Worm (Caenorhabditis elegans) whole organism, L2 larva: ENCODE data around the gene crb-3.

ENCODE experiments used
- C34F6.9 ChIP-seq: fragments of 150-350 bp; optimal IDR thresholded peaks from 2 replicates; lab custom pipeline; 2014; ENCODE audit warnings: missing biosample characterization, missing genetic modification characterization
- F13H6.1 ChIP-seq: sonication (generic microtip); optimal IDR thresholded peaks from 2 replicates; lab custom pipeline; 2016; ENCODE audit warnings: missing genetic modification characterization, missing compliant biosample characterization
- R02D3.7 ChIP-seq: fragments of 150-350 bp; optimal IDR thresholded peaks from 2 replicates; lab custom pipeline; 2014; ENCODE audit warnings: missing biosample characterization, missing genetic modification characterization
- Y55F3AM.14 ChIP-seq: fragments of 200-800 bp; sonication (Bioruptor generic); optimal IDR thresholded peaks from 2 replicates; lab custom pipeline; 2018; ENCODE audit warnings: mild to moderate bottlenecking, missing genetic modification characterization, missing compliant biosample characterization
- ZK546.5 ChIP-seq: sonication (generic microtip); optimal IDR thresholded peaks from 2 replicates; lab custom pipeline; 2017; ENCODE audit warnings: missing biosample characterization, missing genetic modification characterization
- alr-1 ChIP-seq: fragments of 150-350 bp; optimal IDR thresholded peaks from 2 replicates; lab custom pipeline; 2014; ENCODE audit warnings: missing biosample characterization, missing genetic modification characterization
- aly-2 ChIP-seq: fragments of 150-350 bp; optimal IDR thresholded peaks from 2 replicates; lab custom pipeline; 2014; ENCODE audit warnings: missing biosample characterization, missing genetic modification characterization
- ama-1 ChIP-seq: fragments of 150-350 bp; optimal IDR thresholded peaks from 2 replicates; lab custom pipeline; 2018; ENCODE audit warnings: inconsistent platforms
- blmp-1 ChIP-seq: sonication (generic microtip); optimal IDR thresholded peaks from 2 replicates; lab custom pipeline; 2017; ENCODE audit warnings: missing genetic modification characterization, mild to moderate bottlenecking, missing compliant biosample characterization, antibody characterized with exemption, moderate library complexity; ENCODE audit not compliant: insufficient read depth
- ceh-16 ChIP-seq: fragments of 150-350 bp; optimal IDR thresholded peaks from 2 replicates; lab custom pipeline; 2014; ENCODE audit warnings: missing biosample characterization, missing genetic modification characterization
- ceh-82 ChIP-seq: fragments of 150-350 bp; optimal IDR thresholded peaks from 2 replicates; lab custom pipeline; 2014; ENCODE audit warnings: missing biosample characterization, missing genetic modification characterization
- crh-2 ChIP-seq: sonication (generic microtip); optimal IDR thresholded peaks from 2 replicates; lab custom pipeline; 2017; ENCODE audit warnings: missing biosample characterization, missing genetic modification characterization
- dmd-4 ChIP-seq: sonication (generic microtip); optimal IDR thresholded peaks from 2 replicates; lab custom pipeline; 2017; ENCODE audit warnings: missing biosample characterization, missing genetic modification characterization
- egl-27 ChIP-seq: sonication (generic microtip); optimal IDR thresholded peaks from 3 replicates; lab custom pipeline; 2017; ENCODE audit warnings: missing biosample characterization, missing genetic modification reagents, missing genetic modification characterization
- elt-1 ChIP-seq: fragments of 150-350 bp; optimal IDR thresholded peaks from 2 replicates; lab custom pipeline; 2014; ENCODE audit warnings: missing biosample characterization, missing genetic modification characterization
- elt-3 ChIP-seq: sonication (generic microtip); optimal IDR thresholded peaks from 2 replicates; lab custom pipeline; 2017; ENCODE audit warnings: missing biosample characterization, missing genetic modification characterization
- fos-1 ChIP-seq: fragments of 150-350 bp; optimal IDR thresholded peaks from 2 replicates; lab custom pipeline; 2014; ENCODE audit warnings: missing biosample characterization, missing genetic modification characterization
- gmeb-1 ChIP-seq: fragments of 150-350 bp; optimal IDR thresholded peaks from 2 replicates; lab custom pipeline; 2014; ENCODE audit warnings: missing biosample characterization, missing genetic modification characterization
- lin-11 ChIP-seq: fragments of 150-350 bp; sonication (generic microtip); optimal IDR thresholded peaks from 2 replicates; lab custom pipeline; 2014; ENCODE audit warnings: missing biosample characterization, missing genetic modification characterization, inconsistent platforms, mixed read lengths
- lin-13 ChIP-seq: fragments of 150-350 bp; optimal IDR thresholded peaks from 2 replicates; lab custom pipeline; 2014; ENCODE audit warnings: missing biosample characterization, missing genetic modification reagents, missing genetic modification characterization
- lin-39 ChIP-seq: fragments of 150-350 bp; optimal IDR thresholded peaks from 2 replicates; lab custom pipeline; 2014; ENCODE audit warnings: missing biosample characterization, missing genetic modification reagents, missing genetic modification characterization
- lsy-2 ChIP-seq, 2 experiments: fragments of 150-350 bp in 1 of 2; sonication (generic microtip) in 1 of 2; optimal IDR thresholded peaks; 2 replicates each; lab custom pipeline; 2014 to 2017; ENCODE audit warnings: missing biosample characterization in 2 of 2, missing genetic modification characterization in 2 of 2
- mab-5 ChIP-seq: fragments of 150-350 bp; optimal IDR thresholded peaks from 2 replicates; lab custom pipeline; 2014; ENCODE audit warnings: missing biosample characterization, missing genetic modification characterization
- mbf-1 ChIP-seq: sonication (generic microtip); optimal IDR thresholded peaks from 2 replicates; lab custom pipeline; 2017; ENCODE audit warnings: missing biosample characterization, missing genetic modification characterization
- mdl-1 ChIP-seq, 2 experiments: fragments of 150-350 bp in 1 of 2; sonication (generic microtip) in 1 of 2; optimal IDR thresholded peaks; 2 replicates each; lab custom pipeline; 2017; ENCODE audit warnings: missing biosample characterization in 2 of 2, missing genetic modification characterization in 2 of 2
- nhr-10 ChIP-seq: sonication (generic microtip); optimal IDR thresholded peaks from 2 replicates; lab custom pipeline; 2017; ENCODE audit warnings: missing biosample characterization, missing genetic modification characterization
- nhr-11 ChIP-seq: fragments of 150-350 bp; optimal IDR thresholded peaks from 2 replicates; lab custom pipeline; 2014; ENCODE audit warnings: missing biosample characterization, missing genetic modification characterization
- nhr-12 ChIP-seq: fragments of 150-350 bp; optimal IDR thresholded peaks from 2 replicates; lab custom pipeline; 2014; ENCODE audit warnings: missing biosample characterization, missing genetic modification characterization
- nhr-129 ChIP-seq: fragments of 150-350 bp; optimal IDR thresholded peaks from 2 replicates; lab custom pipeline; 2014; ENCODE audit warnings: missing biosample characterization, missing genetic modification characterization
- nhr-21 ChIP-seq: fragments of 150-350 bp; optimal IDR thresholded peaks from 2 replicates; lab custom pipeline; 2014; ENCODE audit warnings: missing biosample characterization, missing genetic modification characterization
- nhr-23 ChIP-seq: fragments of 150-350 bp; optimal IDR thresholded peaks from 2 replicates; lab custom pipeline; 2014; ENCODE audit warnings: missing biosample characterization, missing genetic modification reagents, missing genetic modification characterization
- nhr-237 ChIP-seq: fragments of 150-350 bp; optimal IDR thresholded peaks from 2 replicates; lab custom pipeline; 2014; ENCODE audit warnings: missing biosample characterization, missing genetic modification characterization
- nhr-25 ChIP-seq: fragments of 150-350 bp; sonication (generic microtip); optimal IDR thresholded peaks from 3 replicates; lab custom pipeline; 2014; ENCODE audit warnings: missing biosample characterization, missing genetic modification characterization
- nhr-6 ChIP-seq: fragments of 150-350 bp; optimal IDR thresholded peaks from 2 replicates; lab custom pipeline; 2014; ENCODE audit warnings: missing biosample characterization, missing genetic modification characterization
- nhr-77 ChIP-seq: fragments of 150-350 bp; optimal IDR thresholded peaks from 2 replicates; lab custom pipeline; 2014; ENCODE audit warnings: missing biosample characterization, missing genetic modification characterization
- peb-1 ChIP-seq: fragments of 150-350 bp; optimal IDR thresholded peaks from 2 replicates; lab custom pipeline; 2014; ENCODE audit warnings: missing biosample characterization, missing genetic modification characterization
- sem-4 ChIP-seq: fragments of 150-350 bp; optimal IDR thresholded peaks from 2 replicates; lab custom pipeline; 2014; ENCODE audit warnings: missing biosample characterization, missing genetic modification reagents, missing genetic modification characterization
- skn-1 ChIP-seq: sonication (generic microtip); optimal IDR thresholded peaks from 2 replicates; lab custom pipeline; 2017; ENCODE audit warnings: missing biosample characterization, missing genetic modification characterization
- sma-3 ChIP-seq: sonication (generic microtip); optimal IDR thresholded peaks from 2 replicates; lab custom pipeline; 2016; ENCODE audit warnings: missing genetic modification reagents, missing genetic modification characterization, missing compliant biosample characterization
- sma-9 ChIP-seq, 2 experiments: fragments of 150-350 bp in 1 of 2; sonication (generic microtip) in 1 of 2; optimal IDR thresholded peaks; 2 replicates each; lab custom pipeline; 2014 to 2016; ENCODE audit warnings: missing genetic modification characterization in 2 of 2, mild to moderate bottlenecking in 1 of 2, missing biosample characterization in 1 of 2, missing compliant biosample characterization in 1 of 2, missing genetic modification reagents in 1 of 2, moderate library complexity in 1 of 2
- snpc-4 ChIP-seq: fragments of 150-350 bp; optimal IDR thresholded peaks from 2 replicates; lab custom pipeline; 2014; ENCODE audit warnings: missing biosample characterization, missing genetic modification characterization
- unc-39 ChIP-seq: fragments of 150-350 bp; optimal IDR thresholded peaks from 2 replicates; lab custom pipeline; 2014; ENCODE audit warnings: missing biosample characterization, missing genetic modification characterization
- unc-55 ChIP-seq: fragments of 150-350 bp; sonication (generic microtip); optimal IDR thresholded peaks from 3 replicates; lab custom pipeline; 2014; ENCODE audit warnings: missing biosample characterization, missing genetic modification reagents, missing genetic modification characterization
- unc-62 ChIP-seq: fragments of 150-350 bp; optimal IDR thresholded peaks from 2 replicates; lab custom pipeline; 2014; ENCODE audit warnings: missing biosample characterization, missing genetic modification reagents, missing genetic modification characterization
- zag-1 ChIP-seq: fragments of 150-350 bp; optimal IDR thresholded peaks from 2 replicates; lab custom pipeline; 2014; ENCODE audit warnings: missing biosample characterization, missing genetic modification characterization
- ztf-1 ChIP-seq: fragments of 200-800 bp; sonication (Bioruptor generic); conservative IDR thresholded peaks from 2 replicates; pipeline ENCODE4 v1.3.6; 2022; ENCODE audit warnings: missing genetic modification characterization, missing compliant biosample characterization
- ztf-11 ChIP-seq: sonication (generic microtip); optimal IDR thresholded peaks from 2 replicates; lab custom pipeline; 2017; ENCODE audit warnings: missing biosample characterization, missing genetic modification characterization
- ztf-4 ChIP-seq: fragments of 150-350 bp; optimal IDR thresholded peaks from 2 replicates; lab custom pipeline; 2014; ENCODE audit warnings: missing biosample characterization, missing genetic modification characterization

crb-3 gene

DNA sequence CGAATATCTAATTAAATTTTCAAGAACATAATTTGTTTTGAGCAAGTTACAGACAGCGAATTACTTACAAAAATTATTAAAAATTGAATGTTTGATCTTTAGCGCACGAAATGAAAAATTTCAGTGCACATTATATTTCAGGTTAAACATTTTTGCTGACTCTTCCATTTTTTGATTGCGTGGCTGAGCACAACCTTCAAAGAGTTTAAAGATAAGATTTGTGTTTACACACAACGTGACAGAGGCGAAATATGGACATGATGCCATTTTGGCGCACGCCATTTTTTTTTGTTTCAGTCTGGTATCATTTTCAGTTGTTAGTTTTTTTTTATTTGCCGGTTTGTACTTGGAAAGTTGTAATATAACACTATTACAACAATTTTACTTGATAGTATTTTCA, 9.1 kb downstream of the crb-3 start:
- TF ChIP-seq gmeb-1 (tag; lab: Kevin White, UChicago) (no peak), skn-1 (no peak), ZK546.5 (tag; lab: Kevin White, UChicago) (no peak), sma-9 (GFP tag; optimal IDR thresholded peaks at IDR 0.05; lab: Kevin White, UChicago) (peak; percentile 38), sma-9 (tag; optimal IDR thresholded peaks at IDR 0.05; lab: Kevin White, UChicago) (no peak), crh-2 (tag; lab: Kevin White, UChicago) (peak; percentile 64), fos-1 (tag; lab: Kevin White, UChicago) (peak; percentile 91), nhr-10 (no peak)

DNA sequence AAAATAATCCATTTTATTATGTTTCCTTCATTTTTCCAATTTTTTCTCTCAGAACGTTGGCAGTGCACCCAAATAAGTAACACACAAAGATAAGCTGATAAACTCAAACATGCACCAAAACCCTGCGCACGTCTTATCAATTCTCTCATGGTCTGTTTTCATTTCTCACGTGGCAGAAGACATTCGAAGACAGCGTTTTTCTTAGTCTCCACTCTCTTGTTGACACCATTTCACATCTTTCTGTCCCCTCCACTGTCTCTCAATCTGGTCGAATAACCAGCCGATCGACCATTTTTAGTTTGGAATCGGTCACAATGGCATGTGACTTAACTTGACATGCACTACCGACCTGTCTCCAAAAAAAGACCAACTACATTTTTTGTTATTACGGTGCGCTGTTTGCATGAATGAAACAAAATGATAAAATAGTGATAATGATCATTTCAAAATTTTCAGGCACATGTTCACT, 10.3 kb downstream of the crb-3 start, which contains the start of gene C35B8.3:
C35B8.3 (plus strand) TSS at position 51 of the 469 bp plus-strand sequence.
- TF ChIP-seq aly-2 (no peak), ZK546.5 (tag; lab: Kevin White, UChicago) (no peak), fos-1 (tag; lab: Kevin White, UChicago) (peak; percentile 61), lin-13 (GFP tag; lab: Kevin White, UChicago) (no peak), elt-3 (tag; lab: Kevin White, UChicago) (no peak), nhr-237 (tag; lab: Kevin White, UChicago) (no peak), unc-39 (tag; lab: Kevin White, UChicago) (no peak), mab-5 (no peak), ztf-4 (tag; lab: Kevin White, UChicago) (no peak), C34F6.9 (tag; lab: Kevin White, UChicago) (no peak), ztf-11 (tag; lab: Kevin White, UChicago) (no peak), lin-11 (tag; lab: Kevin White, UChicago) (no peak), sma-9 (GFP tag; optimal IDR thresholded peaks at IDR 0.05; lab: Kevin White, UChicago) (peak; percentile 78), sma-9 (tag; optimal IDR thresholded peaks at IDR 0.05; lab: Kevin White, UChicago) (no peak), lin-39 (no peak), nhr-10 (no peak), zag-1 (tag; lab: Kevin White, UChicago) (no peak), ceh-16 (no peak), unc-55 (GFP tag; lab: Kevin White, UChicago) (no peak), ztf-1 (GFP tag; lab: Robert Waterston, UW) (no peak), unc-62 (GFP tag; lab: Kevin White, UChicago) (no peak), ceh-82 (tag; lab: Kevin White, UChicago) (no peak), R02D3.7 (tag; lab: Kevin White, UChicago) (no peak), ama-1 (lab: Kevin White, UChicago) (no peak), gmeb-1 (tag; lab: Kevin White, UChicago) (peak; percentile 56), egl-27 (tag; lab: Kevin White, UChicago) (no peak), nhr-23 (tag; lab: Kevin White, UChicago) (no peak), mbf-1 (tag; lab: Kevin White, UChicago) (no peak), elt-1 (tag; lab: Kevin White, UChicago) (no peak), crh-2 (tag; lab: Kevin White, UChicago) (peak; percentile 69), skn-1 (no peak), alr-1 (no peak), mdl-1 (tag; optimal IDR thresholded peaks at IDR 0.05; lab: Kevin White, UChicago) (peak in 1 of 2 experiments; percentile 61), peb-1 (tag; lab: Kevin White, UChicago) (no peak), nhr-129 (peak; percentile 84), snpc-4 (tag; lab: Kevin White, UChicago) (no peak), F13H6.1 (tag; lab: Kevin White, UChicago) (peak; percentile 7), nhr-25 (peak; percentile 74), sem-4 (tag; lab: Kevin White, UChicago) (no peak), nhr-12 (tag; lab: Kevin White, UChicago) (no peak), sma-3 (GFP tag; lab: Kevin White, UChicago) (peak; percentile 46), blmp-1 (tag; lab: Kevin White, UChicago) (peak; percentile 51), nhr-77 (no peak), nhr-6 (peak; percentile 47), nhr-11 (tag; lab: Kevin White, UChicago) (no peak), dmd-4 (tag; lab: Kevin White, UChicago) (no peak), lsy-2 (tag; optimal IDR thresholded peaks at IDR 0.05; lab: Kevin White, UChicago) (no peak), nhr-21 (tag; lab: Kevin White, UChicago) (peak; percentile 67), Y55F3AM.14 (GFP tag; lab: Kevin White, UChicago) (peak; percentile 65)
